Worm (Caenorhabditis elegans) whole organism, young adult: ENCODE results near the gene F26A1.1.

ENCODE experiments used
- C06A6.2 ChIP-seq: fragments of 200-800 bp; sonication (Bioruptor generic); conservative IDR thresholded peaks from 2 replicates; pipeline ENCODE4 v1.3.6; 2022; ENCODE audit warnings: missing genetic modification characterization, missing compliant biosample characterization
- D2030.7 ChIP-seq: fragments of 200-800 bp; sonication (Bioruptor generic); IDR thresholded peaks from 2 replicates; pipeline ENCODE4 v1.3.6; 2022; ENCODE audit warnings: missing genetic modification reagents, missing genetic modification characterization, missing compliant biosample characterization
- F37B4.10 ChIP-seq: fragments of 200-800 bp; sonication (Bioruptor generic); IDR thresholded peaks from 2 replicates; pipeline ENCODE4 v1.3.6; 2022; ENCODE audit warnings: missing genetic modification characterization, missing compliant biosample characterization
- F39B2.1 ChIP-seq: fragments of 200-800 bp; sonication (Bioruptor generic); IDR thresholded peaks from 2 replicates; pipeline ENCODE4 v1.3.6; 2022; ENCODE audit warnings: missing genetic modification reagents, missing genetic modification characterization, missing compliant biosample characterization
- F49E8.2 ChIP-seq: sonication (generic microtip); optimal IDR thresholded peaks from 3 replicates; lab custom pipeline; 2017; ENCODE audit warnings: missing genetic modification characterization, mild to moderate bottlenecking, missing compliant biosample characterization, antibody characterized with exemption, moderate library complexity; ENCODE audit not compliant: insufficient read depth
- F55B11.4 ChIP-seq: sonication (generic microtip); optimal IDR thresholded peaks from 2 replicates; lab custom pipeline; 2016; ENCODE audit warnings: missing compliant biosample characterization, missing genetic modification characterization, borderline replicate concordance; ENCODE audit not compliant: insufficient read depth
- F57C9.4 ChIP-seq: sonication (generic microtip); optimal IDR thresholded peaks from 2 replicates; lab custom pipeline; 2017; ENCODE audit warnings: mild to moderate bottlenecking, missing genetic modification characterization, missing compliant biosample characterization
- T07F8.4 ChIP-seq: sonication (generic microtip); optimal IDR thresholded peaks from 2 replicates; lab custom pipeline; 2016; ENCODE audit warnings: mild to moderate bottlenecking, missing genetic modification characterization, moderate library complexity, missing compliant biosample characterization
- Y53F4B.3 ChIP-seq: fragments of 200-800 bp; sonication (Bioruptor generic); IDR thresholded peaks from 2 replicates; pipeline ENCODE4 v1.3.6; 2022; ENCODE audit warnings: missing genetic modification reagents, missing genetic modification characterization, missing compliant biosample characterization
- Y56A3A.18 ChIP-seq: fragments of 200-800 bp; sonication (Bioruptor generic); IDR thresholded peaks from 2 replicates; pipeline ENCODE4 v1.3.6; 2022; ENCODE audit warnings: missing genetic modification reagents, missing genetic modification characterization, missing compliant biosample characterization
- Y79H2A.3 ChIP-seq: fragments of 200-800 bp; sonication (Bioruptor generic); conservative IDR thresholded peaks from 2 replicates; pipeline ENCODE4 v1.3.6; 2022; ENCODE audit warnings: missing genetic modification reagents, missing genetic modification characterization, missing compliant biosample characterization
- Y95B8A.8 ChIP-seq: fragments of 200-800 bp; sonication (Bioruptor generic); IDR thresholded peaks from 2 replicates; pipeline ENCODE4 v1.3.6; 2022; ENCODE audit warnings: missing genetic modification reagents, missing genetic modification characterization, missing compliant biosample characterization
- ZK185.1 ChIP-seq: sonication (generic microtip); optimal IDR thresholded peaks from 2 replicates; lab custom pipeline; 2016; ENCODE audit warnings: mild to moderate bottlenecking, missing genetic modification characterization, missing compliant biosample characterization; ENCODE audit not compliant: poor library complexity, severe bottlenecking
- akir-1 ChIP-seq: fragments of 200-800 bp; sonication (Bioruptor generic); optimal IDR thresholded peaks from 2 replicates; lab custom pipeline; 2018; ENCODE audit warnings: mild to moderate bottlenecking, missing genetic modification characterization, moderate library complexity, missing compliant biosample characterization
- attf-3 ChIP-seq: fragments of 200-800 bp; sonication (Bioruptor generic); conservative IDR thresholded peaks from 2 replicates; pipeline ENCODE4 v1.3.6; 2022; ENCODE audit warnings: missing genetic modification reagents, missing genetic modification characterization, missing compliant biosample characterization
- attf-5 ChIP-seq: fragments of 200-800 bp; sonication (Bioruptor generic); optimal IDR thresholded peaks from 2 replicates; lab custom pipeline; 2018; ENCODE audit warnings: mild to moderate bottlenecking, missing genetic modification characterization, missing compliant biosample characterization
- bed-2 ChIP-seq: fragments of 200-800 bp; sonication (Bioruptor generic); IDR thresholded peaks from 2 replicates; pipeline ENCODE4 v1.3.6; 2022; ENCODE audit warnings: missing genetic modification reagents, missing genetic modification characterization, missing compliant biosample characterization
- ceh-100 ChIP-seq: fragments of 200-800 bp; sonication (Bioruptor generic); IDR thresholded peaks from 2 replicates; pipeline ENCODE4 v1.3.6; 2022; ENCODE audit warnings: missing genetic modification reagents, missing genetic modification characterization, missing compliant biosample characterization
- ceh-40 ChIP-seq: fragments of 200-800 bp; sonication (Bioruptor generic); IDR thresholded peaks from 2 replicates; pipeline ENCODE4 v1.3.6; 2022; ENCODE audit warnings: missing genetic modification characterization, missing compliant biosample characterization
- die-1 ChIP-seq: sonication (generic microtip); optimal IDR thresholded peaks from 2 replicates; lab custom pipeline; 2016; ENCODE audit warnings: missing genotype, mild to moderate bottlenecking, missing genetic modification characterization, missing compliant biosample characterization
- efl-1 ChIP-seq: fragments of 150-350 bp; optimal IDR thresholded peaks from 2 replicates; lab custom pipeline; 2014; ENCODE audit warnings: missing biosample characterization, missing genetic modification reagents, missing genetic modification characterization
- egl-44 ChIP-seq: fragments of 200-800 bp; sonication (Bioruptor generic); IDR thresholded peaks from 2 replicates; pipeline ENCODE4 v1.3.6; 2022; ENCODE audit warnings: missing genetic modification reagents, missing genetic modification characterization, missing compliant biosample characterization
- fkh-3 ChIP-seq: sonication (generic microtip); optimal IDR thresholded peaks from 2 replicates; lab custom pipeline; 2016; ENCODE audit warnings: mild to moderate bottlenecking, missing genetic modification characterization, missing compliant biosample characterization
- hrde-1 ChIP-seq: sonication (generic microtip); optimal IDR thresholded peaks from 2 replicates; lab custom pipeline; 2016; ENCODE audit warnings: missing genetic modification characterization, mild to moderate bottlenecking, missing compliant biosample characterization, moderate library complexity, missing genotype, missing genetic modification reagents, borderline replicate concordance
- lsy-27 ChIP-seq: sonication (generic microtip); optimal IDR thresholded peaks from 2 replicates; lab custom pipeline; 2017; ENCODE audit warnings: missing genetic modification characterization, mild to moderate bottlenecking, missing compliant biosample characterization, antibody characterized with exemption, missing genotype, borderline replicate concordance; ENCODE audit not compliant: insufficient read depth
- mcd-1 ChIP-seq: fragments of 200-800 bp; sonication (Bioruptor generic); IDR thresholded peaks from 2 replicates; pipeline ENCODE4 v1.3.6; 2022; ENCODE audit warnings: missing genetic modification reagents, missing genetic modification characterization, missing compliant biosample characterization
- mel-28 ChIP-seq: sonication (generic microtip); optimal IDR thresholded peaks from 2 replicates; lab custom pipeline; 2016; ENCODE audit warnings: borderline replicate concordance, mild to moderate bottlenecking, missing genetic modification characterization, missing compliant biosample characterization
- nfya-1 ChIP-seq: sonication (generic microtip); optimal IDR thresholded peaks from 2 replicates; lab custom pipeline; 2017; ENCODE audit warnings: antibody characterized with exemption, missing compliant biosample characterization, missing genetic modification characterization, borderline replicate concordance; ENCODE audit not compliant: insufficient read depth
- nfyb-1 ChIP-seq: fragments of 200-800 bp; sonication (Bioruptor generic); IDR thresholded peaks from 2 replicates; pipeline ENCODE4 v1.3.6; 2022; ENCODE audit warnings: missing genetic modification reagents, missing genetic modification characterization, missing compliant biosample characterization
- nhr-120 ChIP-seq: fragments of 200-800 bp; sonication (Bioruptor generic); IDR thresholded peaks from 2 replicates; pipeline ENCODE4 v1.3.6; 2022; ENCODE audit warnings: missing genetic modification characterization, missing compliant biosample characterization
- nhr-179 ChIP-seq: sonication (generic microtip); optimal IDR thresholded peaks from 2 replicates; lab custom pipeline; 2016; ENCODE audit warnings: mild to moderate bottlenecking, missing genetic modification characterization, missing compliant biosample characterization
- repo-1 ChIP-seq: sonication (generic microtip); optimal IDR thresholded peaks from 2 replicates; lab custom pipeline; 2017; ENCODE audit warnings: mild to moderate bottlenecking, missing genetic modification characterization, missing compliant biosample characterization
- sea-2 ChIP-seq: fragments of 200-800 bp; sonication (Bioruptor generic); IDR thresholded peaks from 2 replicates; pipeline ENCODE4 v1.3.6; 2022; ENCODE audit warnings: missing genetic modification characterization, missing compliant biosample characterization
- snpc-1.1 ChIP-seq: sonication (generic microtip); optimal IDR thresholded peaks from 2 replicates; lab custom pipeline; 2017; ENCODE audit warnings: missing genetic modification characterization, mild to moderate bottlenecking, missing compliant biosample characterization, antibody characterized with exemption, moderate library complexity, missing genotype, missing genetic modification reagents; ENCODE audit not compliant: insufficient read depth
- snpc-3.4 ChIP-seq: sonication (generic microtip); optimal IDR thresholded peaks from 2 replicates; lab custom pipeline; 2017; ENCODE audit warnings: missing genetic modification characterization, mild to moderate bottlenecking, missing compliant biosample characterization, antibody characterized with exemption, moderate library complexity, missing genotype, missing genetic modification reagents
- snpc-4 ChIP-seq, 5 experiments: fragments of 150-350 bp in 1 of 5; sonication (generic microtip) in 4 of 5; optimal IDR thresholded peaks; 2 replicates each; lab custom pipeline; 2014 to 2018; ENCODE audit warnings: missing genetic modification characterization in 5 of 5, missing biosample characterization in 3 of 5, antibody characterized with exemption in 2 of 5, mild to moderate bottlenecking in 2 of 5, missing compliant biosample characterization in 2 of 5, missing genotype in 2 of 5, moderate library complexity in 2 of 5, missing genetic modification reagents in 1 of 5
- somi-1 ChIP-seq: fragments of 200-800 bp; sonication (Bioruptor generic); optimal IDR thresholded peaks from 2 replicates; lab custom pipeline; 2018; ENCODE audit warnings: mild to moderate bottlenecking, missing genetic modification characterization, missing compliant biosample characterization
- tbx-9 ChIP-seq: sonication (generic microtip); optimal IDR thresholded peaks from 2 replicates; lab custom pipeline; 2016; ENCODE audit warnings: borderline replicate concordance, missing genetic modification characterization, inconsistent platforms, missing compliant biosample characterization
- unc-130 ChIP-seq: sonication (generic microtip); optimal IDR thresholded peaks from 2 replicates; lab custom pipeline; 2016; ENCODE audit warnings: missing genetic modification reagents, missing genetic modification characterization, missing compliant biosample characterization
- unc-62 ChIP-seq: fragments of 150-350 bp; optimal IDR thresholded peaks from 2 replicates; lab custom pipeline; 2014; ENCODE audit warnings: missing biosample characterization, missing genetic modification reagents, missing genetic modification characterization
- ztf-22 ChIP-seq: fragments of 200-800 bp; sonication (Bioruptor generic); optimal IDR thresholded peaks from 2 replicates; lab custom pipeline; 2018; ENCODE audit warnings: mild to moderate bottlenecking, missing genetic modification characterization, moderate library complexity, missing compliant biosample characterization
- ztf-25 ChIP-seq: fragments of 200-800 bp; sonication (Bioruptor generic); IDR thresholded peaks from 2 replicates; pipeline ENCODE4 v1.3.6; 2022; ENCODE audit warnings: missing genetic modification reagents, missing genetic modification characterization, missing compliant biosample characterization
- ztf-26 ChIP-seq: sonication (generic microtip); optimal IDR thresholded peaks from 2 replicates; lab custom pipeline; 2017; ENCODE audit warnings: missing genetic modification characterization, missing compliant biosample characterization
- ztf-6 ChIP-seq: fragments of 200-800 bp; sonication (Bioruptor generic); IDR thresholded peaks from 2 replicates; pipeline ENCODE4 v1.3.6; 2022; ENCODE audit warnings: missing genetic modification reagents, missing genetic modification characterization, missing compliant biosample characterization

F26A1.1 gene

ce11 chrIII:4899728-4900127 lies 49.4 kb downstream of the F26A1.1 start (continued):
- TF ChIP-seq mel-28 (tag; lab: Kevin White, UChicago) (peak; percentile 48), attf-3 (peak; percentile 76), ceh-40 (no peak), unc-62 (GFP tag; lab: Kevin White, UChicago) (peak; percentile 77), akir-1 (GFP tag; lab: Kevin White, UChicago) (peak; percentile 86), nhr-120 (GFP tag; lab: Robert Waterston, UW) (no peak), F57C9.4 (tag; lab: Kevin White, UChicago) (peak; percentile 58), die-1 (peak; percentile 91), snpc-4 (GFP tag; optimal IDR thresholded peaks at IDR 0.05; lab: Kevin White, UChicago) (peak; percentile 69), snpc-4 (tag; optimal IDR thresholded peaks at IDR 0.05; lab: Kevin White, UChicago) (peak; percentile 77 to 91 (median 82)), ZK185.1 (tag; lab: Kevin White, UChicago) (peak; percentile 96), Y56A3A.18 (GFP tag; lab: Robert Waterston, UW) (peak; percentile 88), C06A6.2 (GFP tag; lab: Robert Waterston, UW) (peak; percentile 100), Y79H2A.3 (peak; percentile 76), repo-1 (tag; lab: Kevin White, UChicago) (peak; percentile 97), mcd-1 (GFP tag; lab: Robert Waterston, UW) (peak; percentile 97), hrde-1 (no peak), attf-5 (peak; percentile 99), nfyb-1 (peak; percentile 99), snpc-1.1 (tag; lab: Kevin White, UChicago) (no peak), bed-2 (peak; percentile 86), F37B4.10 (GFP tag; lab: Robert Waterston, UW) (peak; percentile 94), lsy-27 (tag; lab: Kevin White, UChicago) (no peak), tbx-9 (tag; lab: Kevin White, UChicago) (no peak), F49E8.2 (tag; lab: Kevin White, UChicago) (peak; percentile 6), ztf-25 (GFP tag; lab: Robert Waterston, UW) (0 out of 2 replicates have a peak, but pooled peaks have one; percentile 70), T07F8.4 (tag; lab: Kevin White, UChicago) (peak; percentile 38), F39B2.1 (GFP tag; lab: Robert Waterston, UW) (no peak), nhr-179 (tag; lab: Kevin White, UChicago) (no peak), F55B11.4 (no peak), D2030.7 (GFP tag; lab: Robert Waterston, UW) (peak; percentile 41), fkh-3 (tag; lab: Kevin White, UChicago) (no peak), ceh-100 (GFP tag; lab: Robert Waterston, UW) (peak; percentile 90), ztf-26 (peak; percentile 99), ztf-22 (peak; percentile 99), efl-1 (GFP tag; lab: Kevin White, UChicago) (peak; percentile 66), egl-44 (GFP tag; lab: Robert Waterston, UW) (peak; percentile 98), somi-1 (GFP tag; lab: Kevin White, UChicago) (peak; percentile 100), nfya-1 (tag; lab: Kevin White, UChicago) (no peak), Y53F4B.3 (GFP tag; lab: Robert Waterston, UW) (no peak), ztf-6 (GFP tag; lab: Robert Waterston, UW) (peak; percentile 96), Y95B8A.8 (peak; percentile 96), sea-2 (GFP tag; lab: Robert Waterston, UW) (peak; percentile 97), unc-130 (GFP tag; lab: Kevin White, UChicago) (peak; percentile 9), snpc-3.4 (tag; lab: Kevin White, UChicago) (no peak)
